Fruit fly (Drosophila melanogaster): ENCODE results near the gene ncd.
A peak's percentile ranks its signal among the peaks of the same experiment; 100 is the strongest.

Gene ncd

dm6 chr3R:29763154-29763553, 43.8 kb downstream of the ncd start (continued):
- TF ChIP-seq pan (optimal IDR thresholded peaks at IDR 0.05) (no peak), pan (GFP tag; optimal IDR thresholded peaks at IDR 0.05 in 1 of 2, IDR thresholded peaks at IDR 0.05 in 1 of 2) (no peak), lmd (GFP tag; IDR thresholded peaks at IDR 0.05) (0 out of 2 replicates have a peak, but pooled peaks have one; percentile 27), Hmx (GFP tag; optimal IDR thresholded peaks at IDR 0.05) (no peak), CG14667 (GFP tag; IDR thresholded peaks at IDR 0.05) (no peak), pfk (GFP tag; optimal IDR thresholded peaks at IDR 0.05) (no peak), tap (tag; optimal IDR thresholded peaks at IDR 0.05) (no peak), ems (GFP tag; optimal IDR thresholded peaks at IDR 0.05) (no peak), Ets97D (GFP tag; optimal IDR thresholded peaks at IDR 0.05) (peak; percentile 4), Dip2 (GFP tag; IDR thresholded peaks at IDR 0.05) (no peak), tup (GFP tag; optimal IDR thresholded peaks at IDR 0.05) (no peak), sisA (GFP tag; IDR thresholded peaks at IDR 0.05) (peak; percentile 31; the same call in 1 of the 2 replicates), NC2β (GFP tag; optimal IDR thresholded peaks at IDR 0.05) (no peak), C15 (GFP tag; IDR thresholded peaks at IDR 0.05) (0 out of 3 replicates have a peak, but pooled peaks have one; percentile 40), psq (GFP tag; optimal IDR thresholded peaks at IDR 0.05) (no peak), CG10979 (tag; optimal IDR thresholded peaks at IDR 0.05) (peak; percentile 23), hkb (optimal IDR thresholded peaks at IDR 0.05) (no peak), hkb (GFP tag; IDR thresholded peaks at IDR 0.05) (0 out of 2 replicates have a peak, but pooled peaks have one; percentile 29), luna (GFP tag; optimal IDR thresholded peaks at IDR 0.05) (no peak), CG4328 (GFP tag; optimal IDR thresholded peaks at IDR 0.05) (no peak), CG13123 (GFP tag; optimal IDR thresholded peaks at IDR 0.05) (no peak), crc (GFP tag; optimal IDR thresholded peaks at IDR 0.05) (no peak), cg (GFP tag; optimal IDR thresholded peaks at IDR 0.05) (no peak), CG2120 (GFP tag; optimal IDR thresholded peaks at IDR 0.05) (peak; percentile 2), H2.0 (GFP tag; IDR thresholded peaks at IDR 0.05) (peak; percentile 26; the same call in 1 of the 2 replicates), CG12155 (GFP tag; optimal IDR thresholded peaks at IDR 0.05) (no peak), GATAe (GFP tag; conservative IDR thresholded peaks at IDR 0.05) (no peak; the same call in 1 of the 2 replicates), CG2678 (tag; optimal IDR thresholded peaks at IDR 0.05) (peak; percentile 25), otp (GFP tag; IDR thresholded peaks at IDR 0.05) (no peak; the same call in 2 of the 3 replicates), CG31441 (GFP tag; IDR thresholded peaks at IDR 0.05) (no peak), Dfd (GFP tag; optimal IDR thresholded peaks at IDR 0.05) (no peak), Ssrp (tag; optimal IDR thresholded peaks at IDR 0.05) (peak; percentile 8), fd64A (GFP tag; optimal IDR thresholded peaks at IDR 0.05) (no peak), schlank (tag; optimal IDR thresholded peaks at IDR 0.05) (no peak), kah (GFP tag; optimal IDR thresholded peaks at IDR 0.05) (no peak), HLH54F (GFP tag; optimal IDR thresholded peaks at IDR 0.05) (peak; percentile 21), CG30020 (tag; optimal IDR thresholded peaks at IDR 0.05) (no peak), NFAT (GFP tag; IDR thresholded peaks at IDR 0.05) (no peak), CG10274 (GFP tag; optimal IDR thresholded peaks at IDR 0.05) (no peak), ci (GFP tag; IDR thresholded peaks at IDR 0.05) (no peak), ham (GFP tag; IDR thresholded peaks at IDR 0.05) (no peak), Lpt (GFP tag; optimal IDR thresholded peaks at IDR 0.05) (no peak), dmrt99B (tag; optimal IDR thresholded peaks at IDR 0.05) (peak; percentile 47), CG11456 (GFP tag; IDR thresholded peaks at IDR 0.05) (no peak), sna (GFP tag; IDR thresholded peaks at IDR 0.05; ENCODE audit: partially characterized antibody) (no peak), CG13894 (tag; optimal IDR thresholded peaks at IDR 0.05) (no peak), CG10209 (GFP tag; optimal IDR thresholded peaks at IDR 0.05) (peak; percentile 25)

All from whole organism, embryonic.